Fruit fly (Drosophila melanogaster): ENCODE data around the gene CycJ.
A peak's percentile ranks its signal among the peaks of the same experiment; 100 is the strongest.

CycJ gene

dm6 chr3L:3418207-3419086 lies 47.8 kb upstream of the CycJ start (continued):
- TF ChIP-seq Aef1 (GFP tag; IDR thresholded peaks at IDR 0.05) (peak; percentile 79), CG10209 (GFP tag; optimal IDR thresholded peaks at IDR 0.05) (peak; percentile 69), ro (GFP tag; IDR thresholded peaks at IDR 0.05) (no peak), ranshi (GFP tag; IDR thresholded peaks at IDR 0.05) (peak; percentile 84), slou (GFP tag; optimal IDR thresholded peaks at IDR 0.05) (peak; percentile 36), CG8765 (GFP tag; IDR thresholded peaks at IDR 0.05) (peak; percentile 46; the same call in 1 of the 2 replicates), Hr78 (GFP tag; optimal IDR thresholded peaks at IDR 0.05) (peak in 1 of 2 experiments; percentile 44), CG10543 (GFP tag; optimal IDR thresholded peaks at IDR 0.05) (peak; percentile 98), Opbp (GFP tag; IDR thresholded peaks at IDR 0.05; ENCODE audit: partially characterized antibody) (peak; percentile 30; the same call in 1 of the 3 replicates), ind (GFP tag; optimal IDR thresholded peaks at IDR 0.05) (peak; percentile 61), CG6254 (GFP tag; optimal IDR thresholded peaks at IDR 0.05) (no peak), Rx (GFP tag; IDR thresholded peaks at IDR 0.05) (peak; percentile 75), CG2199 (GFP tag; IDR thresholded peaks at IDR 0.05) (peak; percentile 83), MBD-R2 (GFP tag; IDR thresholded peaks at IDR 0.05) (peak; percentile 30; the same call in 1 of the 2 replicates)

- TF ChIP-seq NK7.1 (GFP tag; optimal IDR thresholded peaks at IDR 0.05) (no peak), vvl (GFP tag; IDR thresholded peaks at IDR 0.05) (peak; percentile 11; the same call in 1 of the 2 replicates), CkIIα-i1 (GFP tag; IDR thresholded peaks at IDR 0.05) (no peak), CG31441 (GFP tag; IDR thresholded peaks at IDR 0.05) (0 out of 2 replicates have a peak, but pooled peaks have one; percentile 12), ssp (GFP tag; IDR thresholded peaks at IDR 0.05) (no peak), CG32772 (GFP tag; IDR thresholded peaks at IDR 0.05) (no peak), H15 (GFP tag; IDR thresholded peaks at IDR 0.05) (no peak), CrebB (tag; optimal IDR thresholded peaks at IDR 0.05) (no peak), gem (tag; optimal IDR thresholded peaks at IDR 0.05) (peak; percentile 18), yki (optimal IDR thresholded peaks at IDR 0.05) (no peak), CG30431 (GFP tag; optimal IDR thresholded peaks at IDR 0.05) (no peak), sna (GFP tag; IDR thresholded peaks at IDR 0.05; ENCODE audit: partially characterized antibody) (no peak), CG8765 (GFP tag; IDR thresholded peaks at IDR 0.05) (no peak), z (GFP tag; IDR thresholded peaks at IDR 0.05) (peak; percentile 66), CG4360 (GFP tag; IDR thresholded peaks at IDR 0.05) (peak; percentile 46; the same call in 1 of the 2 replicates), MBD-R2 (GFP tag; IDR thresholded peaks at IDR 0.05) (peak; percentile 8; the same call in 1 of the 2 replicates), tio (GFP tag; optimal IDR thresholded peaks at IDR 0.05) (peak; percentile 4), BtbVII (GFP tag; optimal IDR thresholded peaks at IDR 0.05) (no peak), CG13123 (GFP tag; optimal IDR thresholded peaks at IDR 0.05) (no peak), Ssrp (tag; optimal IDR thresholded peaks at IDR 0.05) (peak; percentile 21), CG30403 (GFP tag; optimal IDR thresholded peaks at IDR 0.05) (no peak), CG12299 (tag; optimal IDR thresholded peaks at IDR 0.05) (no peak), fd102C (GFP tag; optimal IDR thresholded peaks at IDR 0.05) (no peak), CG8924 (tag; optimal IDR thresholded peaks at IDR 0.05) (no peak), seq (GFP tag; IDR thresholded peaks at IDR 0.05) (no peak), CG2678 (tag; optimal IDR thresholded peaks at IDR 0.05) (peak; percentile 9), Dref (GFP tag; IDR thresholded peaks at IDR 0.05) (no peak), sd (tag; optimal IDR thresholded peaks at IDR 0.05) (no peak), cwo (GFP tag; optimal IDR thresholded peaks at IDR 0.05) (no peak), sr (GFP tag; IDR thresholded peaks at IDR 0.05) (0 out of 3 replicates have a peak, but pooled peaks have one; percentile 43), CG11723 (GFP tag; optimal IDR thresholded peaks at IDR 0.05) (no peak), pb (GFP tag; optimal IDR thresholded peaks at IDR 0.05) (no peak), NFAT (GFP tag; IDR thresholded peaks at IDR 0.05) (no peak), pita (GFP tag; optimal IDR thresholded peaks at IDR 0.05) (no peak)
Measured at dm6 chr3L:3419369-3420232, 46.6 kb upstream of the CycJ start.
